Worm (Caenorhabditis elegans): ENCODE results near the gene R07G3.8.

DNA sequence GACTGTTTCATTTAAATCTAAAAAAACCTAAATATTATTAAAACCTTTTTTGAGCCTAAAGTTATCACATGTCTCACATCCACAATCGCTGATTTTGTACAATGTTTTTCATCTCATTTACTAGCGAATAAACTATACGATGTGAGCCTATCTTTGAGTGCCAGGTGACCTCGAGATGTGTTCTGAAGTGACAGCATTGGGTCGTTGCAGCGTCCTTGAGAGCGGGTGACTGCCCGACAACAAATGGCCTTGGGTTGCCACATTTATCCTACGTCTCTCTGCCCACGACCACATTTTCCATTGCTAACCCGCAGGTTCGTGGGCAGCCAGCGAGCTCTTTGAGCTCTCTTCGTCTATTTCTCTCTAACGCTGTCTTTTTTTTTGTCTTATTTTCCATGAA, 46.7 kb upstream of the R07G3.8 start, which contains the start of gene lir-2:
- TF ChIP-seq aha-1 (tag; optimal IDR thresholded peaks at IDR 0.05) (no peak), zag-1 (tag; optimal IDR thresholded peaks at IDR 0.05) (no peak), ces-1 (GFP tag; optimal IDR thresholded peaks at IDR 0.05) (no peak)

Data from whole organism, L1 larva.